Fruit fly (Drosophila melanogaster) whole organism, embryonic: ENCODE measurements around the gene Eato.

Source experiments
- Abd-B ChIP-seq: fragments of 200-800 bp; sonication (Bioruptor generic); optimal IDR thresholded peaks from 2 replicates; lab custom pipeline; 2018; ENCODE audit warnings: missing biosample characterization, mild to moderate bottlenecking, missing genetic modification characterization, moderate library complexity
- Bdp1 ChIP-seq: fragments of 200-800 bp; sonication (Bioruptor generic); optimal IDR thresholded peaks from 3 replicates; lab custom pipeline; 2016; ENCODE audit warnings: missing biosample characterization, missing genetic modification characterization
- CG10147 ChIP-seq: fragments of 200-800 bp; sonication (Bioruptor generic); optimal IDR thresholded peaks from 2 replicates; lab custom pipeline; 2019; ENCODE audit warnings: missing biosample characterization, mild to moderate bottlenecking, missing genetic modification characterization, moderate library complexity
- CG11456 ChIP-seq: fragments of 200-800 bp; sonication (Bioruptor generic); IDR thresholded peaks from 3 replicates; pipeline ENCODE4 v1.3.6; 2022; ENCODE audit warnings: missing biosample characterization, missing genetic modification characterization
- CG14441 ChIP-seq: fragments of 200-800 bp; sonication (Bioruptor generic); IDR thresholded peaks from 2 replicates; pipeline ENCODE4 v1.3.6; 2022; ENCODE audit warnings: missing biosample characterization, missing genetic modification characterization
- CG15269 ChIP-seq: fragments of 200-800 bp; sonication (Bioruptor generic); optimal IDR thresholded peaks from 2 replicates; lab custom pipeline; 2018; ENCODE audit warnings: missing biosample characterization, mild to moderate bottlenecking, missing genetic modification characterization, moderate library complexity
- CG17361 ChIP-seq: fragments of 200-800 bp; sonication (Bioruptor generic); IDR thresholded peaks from 3 replicates; pipeline ENCODE4 v1.3.6; 2022; ENCODE audit warnings: missing biosample characterization, missing genetic modification characterization
- CG18476 ChIP-seq: fragments of 200-800 bp; sonication (Bioruptor generic); optimal IDR thresholded peaks from 2 replicates; lab custom pipeline; 2016; ENCODE audit warnings: missing biosample characterization, mild to moderate bottlenecking, missing genetic modification characterization
- CG18599 ChIP-seq: fragments of 200-800 bp; sonication (Bioruptor generic); optimal IDR thresholded peaks from 3 replicates; lab custom pipeline; 2017; ENCODE audit warnings: missing biosample characterization, missing genetic modification characterization, mild to moderate bottlenecking, moderate library complexity, missing genetic modification reagents
- CG18619 ChIP-seq: fragments of 200-800 bp; sonication (Bioruptor generic); optimal IDR thresholded peaks from 3 replicates; lab custom pipeline; 2017; ENCODE audit warnings: missing biosample characterization, mild to moderate bottlenecking, missing genetic modification characterization
- CG30403 ChIP-seq: fragments of 200-800 bp; sonication (Bioruptor generic); optimal IDR thresholded peaks from 3 replicates; lab custom pipeline; 2016; ENCODE audit warnings: missing biosample characterization, missing genetic modification characterization
- CG32772 ChIP-seq: fragments of 200-800 bp; sonication (Bioruptor generic); IDR thresholded peaks from 2 replicates; pipeline ENCODE4 v1.3.6; 2022; ENCODE audit warnings: missing biosample characterization, missing genetic modification characterization
- CG34224 ChIP-seq: fragments of 200-800 bp; sonication (Bioruptor generic); IDR thresholded peaks from 3 replicates; pipeline ENCODE4 v1.3.6; 2022; ENCODE audit warnings: missing biosample characterization, missing genetic modification characterization; ENCODE audit not compliant: partially characterized antibody
- CG3838 ChIP-seq: fragments of 200-800 bp; sonication (Bioruptor generic); optimal IDR thresholded peaks from 3 replicates; lab custom pipeline; 2016; ENCODE audit warnings: missing biosample characterization, missing genetic modification characterization
- CG4360 ChIP-seq: fragments of 200-800 bp; sonication (Bioruptor generic); IDR thresholded peaks from 2 replicates; pipeline ENCODE4 v1.3.6; 2022; ENCODE audit warnings: missing biosample characterization, missing genetic modification characterization
- CG4617 ChIP-seq: fragments of 200-800 bp; sonication (Bioruptor generic); optimal IDR thresholded peaks from 3 replicates; lab custom pipeline; 2016; ENCODE audit warnings: missing biosample characterization, missing genetic modification characterization, borderline replicate concordance
- CG5245 ChIP-seq: fragments of 200-800 bp; sonication (Bioruptor generic); optimal IDR thresholded peaks from 3 replicates; lab custom pipeline; 2016; ENCODE audit warnings: missing biosample characterization, missing genetic modification characterization
- Chrac-16 ChIP-seq: fragments of 200-800 bp; sonication (Bioruptor generic); optimal IDR thresholded peaks from 3 replicates; lab custom pipeline; 2016; ENCODE audit warnings: missing biosample characterization, missing genetic modification characterization
- Dek ChIP-seq: fragments of 200-800 bp; sonication (Bioruptor generic); optimal IDR thresholded peaks from 3 replicates; lab custom pipeline; 2019; ENCODE audit warnings: missing biosample characterization, mild to moderate bottlenecking, missing genetic modification characterization, moderate library complexity
- Dip2 ChIP-seq: fragments of 200-800 bp; sonication (Bioruptor generic); IDR thresholded peaks from 2 replicates; pipeline ENCODE4 v1.3.6; 2022; ENCODE audit warnings: missing biosample characterization, missing genetic modification characterization
- Drgx ChIP-seq: fragments of 200-800 bp; sonication (Bioruptor generic); IDR thresholded peaks from 2 replicates; pipeline ENCODE4 v1.3.6; 2022; ENCODE audit warnings: missing biosample characterization, missing genetic modification characterization
- E2f1 ChIP-seq: fragments of 200-800 bp; sonication (Bioruptor generic); IDR thresholded peaks from 2 replicates; pipeline ENCODE4 v1.3.6; 2022; ENCODE audit warnings: missing biosample characterization, missing genetic modification characterization
- Fer2 ChIP-seq: fragments of 200-800 bp; sonication (Bioruptor generic); optimal IDR thresholded peaks from 2 replicates; lab custom pipeline; 2018; ENCODE audit warnings: missing biosample characterization, mild to moderate bottlenecking, missing genetic modification characterization, moderate library complexity
- Jarid2 ChIP-seq: fragments of 200-800 bp; sonication (Bioruptor generic); optimal IDR thresholded peaks from 3 replicates; lab custom pipeline; 2017; ENCODE audit warnings: mild to moderate bottlenecking, missing biosample characterization, missing genetic modification reagents, missing genetic modification characterization
- Lim3 ChIP-seq: fragments of 200-800 bp; sonication (Bioruptor generic); IDR thresholded peaks from 2 replicates; pipeline ENCODE4 v1.3.6; 2022; ENCODE audit warnings: missing biosample characterization, missing genetic modification characterization
- MTF-1 ChIP-seq: fragments of 200-800 bp; sonication (Bioruptor generic); optimal IDR thresholded peaks from 2 replicates; lab custom pipeline; 2018; ENCODE audit warnings: missing biosample characterization, mild to moderate bottlenecking, missing genetic modification characterization, borderline replicate concordance
- NFAT ChIP-seq: fragments of 200-800 bp; sonication (Bioruptor generic); IDR thresholded peaks from 2 replicates; pipeline ENCODE4 v1.3.6; 2022; ENCODE audit warnings: missing biosample characterization, missing genetic modification characterization
- Nf-YA ChIP-seq: fragments of 200-800 bp; sonication (Bioruptor generic); IDR thresholded peaks from 2 replicates; pipeline ENCODE4 v1.3.6; 2022; ENCODE audit warnings: missing biosample characterization, missing genetic modification characterization
- Xrp1 ChIP-seq: fragments of 200-800 bp; sonication (Bioruptor generic); IDR thresholded peaks from 2 replicates; pipeline ENCODE4 v1.3.6; 2022; ENCODE audit warnings: missing biosample characterization, missing genetic modification characterization
- abd-A ChIP-seq: fragments of 200-800 bp; sonication (Bioruptor generic); optimal IDR thresholded peaks from 3 replicates; lab custom pipeline; 2019; ENCODE audit warnings: missing biosample characterization, mild to moderate bottlenecking, missing genetic modification characterization, moderate library complexity
- ara ChIP-seq: fragments of 200-800 bp; sonication (Bioruptor generic); IDR thresholded peaks from 2 replicates; pipeline ENCODE4 v1.3.6; 2022; ENCODE audit warnings: missing biosample characterization, missing genetic modification characterization
- cas ChIP-seq: fragments of 200-800 bp; sonication (Bioruptor generic); IDR thresholded peaks from 2 replicates; pipeline ENCODE4 v1.3.6; 2022; ENCODE audit warnings: missing biosample characterization, missing genetic modification characterization
- dmrt11E ChIP-seq: fragments of 200-800 bp; sonication (Bioruptor generic); optimal IDR thresholded peaks from 3 replicates; lab custom pipeline; 2018; ENCODE audit warnings: missing biosample characterization, mild to moderate bottlenecking, missing genetic modification characterization, moderate library complexity
- fu2 ChIP-seq: fragments of 200-800 bp; sonication (Bioruptor generic); optimal IDR thresholded peaks from 2 replicates; lab custom pipeline; 2016; ENCODE audit warnings: missing biosample characterization, missing genetic modification characterization
- hbn ChIP-seq: fragments of 200-800 bp; sonication (Bioruptor generic); IDR thresholded peaks from 2 replicates; pipeline ENCODE4 v1.3.6; 2022; ENCODE audit warnings: missing biosample characterization, missing genetic modification characterization; ENCODE audit not compliant: partially characterized antibody
- her ChIP-seq: fragments of 200-800 bp; sonication (Bioruptor generic); optimal IDR thresholded peaks from 2 replicates; lab custom pipeline; 2016; ENCODE audit warnings: missing biosample characterization, missing genetic modification characterization
- kay ChIP-seq: fragments of 200-800 bp; sonication (Bioruptor generic); optimal IDR thresholded peaks from 2 replicates; lab custom pipeline; 2016; ENCODE audit warnings: missing biosample characterization, missing genetic modification characterization
- lab ChIP-seq: fragments of 200-800 bp; sonication (Bioruptor generic); optimal IDR thresholded peaks from 3 replicates; lab custom pipeline; 2017; ENCODE audit warnings: missing biosample characterization, missing genetic modification characterization, mild to moderate bottlenecking, moderate library complexity, missing genetic modification reagents
- mld ChIP-seq: fragments of 200-800 bp; sonication (Bioruptor generic); IDR thresholded peaks from 3 replicates; pipeline ENCODE4 v1.3.6; 2022; ENCODE audit warnings: missing biosample characterization, missing genetic modification characterization; ENCODE audit not compliant: partially characterized antibody
- oc ChIP-seq: fragments of 200-800 bp; sonication (Bioruptor generic); optimal IDR thresholded peaks from 2 replicates; lab custom pipeline; 2018; ENCODE audit warnings: missing biosample characterization, mild to moderate bottlenecking, missing genetic modification characterization, moderate library complexity
- pzg ChIP-seq: fragments of 200-800 bp; sonication (Bioruptor generic); optimal IDR thresholded peaks from 3 replicates; lab custom pipeline; 2018; ENCODE audit warnings: missing biosample characterization, mild to moderate bottlenecking, missing genetic modification characterization, moderate library complexity
- rib ChIP-seq: fragments of 200-800 bp; sonication (Bioruptor generic); IDR thresholded peaks from 2 replicates; pipeline ENCODE4 v1.3.6; 2022; ENCODE audit warnings: missing biosample characterization, missing genetic modification characterization
- run ChIP-seq: fragments of 200-800 bp; sonication (Bioruptor generic); optimal IDR thresholded peaks from 3 replicates; lab custom pipeline; 2018; ENCODE audit warnings: missing biosample characterization, mild to moderate bottlenecking, missing genetic modification characterization
- slou ChIP-seq: fragments of 200-800 bp; sonication (Bioruptor generic); optimal IDR thresholded peaks from 3 replicates; lab custom pipeline; 2016; ENCODE audit warnings: missing biosample characterization, missing genetic modification characterization
- slp2 ChIP-seq: fragments of 200-800 bp; sonication (Bioruptor generic); optimal IDR thresholded peaks from 2 replicates; lab custom pipeline; 2016; ENCODE audit warnings: missing biosample characterization, missing genetic modification characterization
- sr ChIP-seq: fragments of 200-800 bp; sonication (Bioruptor generic); IDR thresholded peaks from 3 replicates; pipeline ENCODE4 v1.3.6; 2022; ENCODE audit warnings: missing biosample characterization, missing genetic modification characterization
- tin ChIP-seq: fragments of 200-800 bp; sonication (Bioruptor generic); optimal IDR thresholded peaks from 3 replicates; lab custom pipeline; 2016; ENCODE audit warnings: missing biosample characterization, missing genetic modification characterization
- tio ChIP-seq: fragments of 200-800 bp; sonication (Bioruptor generic); optimal IDR thresholded peaks from 2 replicates; lab custom pipeline; 2017; ENCODE audit warnings: missing biosample characterization, missing genetic modification characterization, inconsistent platforms
- tll ChIP-seq, 2 experiments: fragments of 200-800 bp in 1 of 2; fragments of >200 bp in 1 of 2; sonication (Bioruptor generic) in 1 of 2; optimal IDR thresholded peaks; 2 replicates each; lab custom pipeline; 2017 to 2019; ENCODE audit warnings: missing biosample characterization in 2 of 2, missing genetic modification characterization in 2 of 2, mild to moderate bottlenecking in 1 of 2, moderate library complexity in 1 of 2
- tup ChIP-seq: fragments of 200-800 bp; sonication (Bioruptor generic); optimal IDR thresholded peaks from 2 replicates; lab custom pipeline; 2016; ENCODE audit warnings: missing biosample characterization, mild to moderate bottlenecking, missing genetic modification characterization, moderate library complexity
- unc-4 ChIP-seq: fragments of 200-800 bp; sonication (Bioruptor generic); IDR thresholded peaks from 2 replicates; pipeline ENCODE4 v1.3.6; 2022; ENCODE audit warnings: missing biosample characterization, missing genetic modification characterization; ENCODE audit not compliant: partially characterized antibody
- wdn ChIP-seq: fragments of 200-800 bp; sonication (Bioruptor generic); IDR thresholded peaks from 2 replicates; pipeline ENCODE4 v1.3.6; 2022; ENCODE audit warnings: missing biosample characterization, missing genetic modification characterization

Gene Eato

dm6 chr2L:13811323-13811722 is 27.4 kb downstream of the Eato start, which contains the start of the genes Adat1 and CG16865 (continued):
- TF ChIP-seq Abd-B (no peak), Bdp1 (GFP tag; lab: Kevin White, UChicago) (no peak), CG18599 (no peak), CG10147 (no peak), lab (GFP tag; lab: Kevin White, UChicago) (no peak), oc (tag; lab: Kevin White, UChicago) (no peak), CG11456 (no peak), slou (GFP tag; lab: Kevin White, UChicago) (no peak), Dek (no peak), CG32772 (GFP tag; lab: Robert Waterston, UW) (no peak), Lim3 (GFP tag; lab: Robert Waterston, UW) (no peak), rib (GFP tag; lab: Robert Waterston, UW) (no peak), CG18619 (GFP tag; lab: Kevin White, UChicago) (no peak), unc-4 (peak; percentile 62), CG3838 (GFP tag; lab: Kevin White, UChicago) (no peak), NFAT (no peak), CG30403 (GFP tag; lab: Kevin White, UChicago) (no peak), run (tag; lab: Kevin White, UChicago) (no peak), wdn (no peak), CG15269 (no peak), CG5245 (no peak), tin (GFP tag; lab: Kevin White, UChicago) (no peak), tio (no peak), Chrac-16 (GFP tag; lab: Kevin White, UChicago) (no peak), CG4360 (no peak), Dip2 (GFP tag; lab: Robert Waterston, UW) (no peak), tll (GFP tag; optimal IDR thresholded peaks at IDR 0.05; lab: Kevin White, UChicago) (no peak), fu2 (GFP tag; lab: Kevin White, UChicago) (no peak), Jarid2 (no peak), Drgx (GFP tag; lab: Robert Waterston, UW) (no peak), CG14441 (GFP tag; lab: Robert Waterston, UW) (no peak), her (no peak), hbn (peak; percentile 61), kay (GFP tag; lab: Kevin White, UChicago) (no peak), mld (GFP tag; lab: Robert Waterston, UW) (no peak), cas (GFP tag; lab: Robert Waterston, UW) (no peak), MTF-1 (GFP tag; lab: Kevin White, UChicago) (no peak), dmrt11E (tag; lab: Kevin White, UChicago) (no peak), ara (GFP tag; lab: Robert Waterston, UW) (no peak), slp2 (GFP tag; lab: Kevin White, UChicago) (no peak), CG18476 (GFP tag; lab: Kevin White, UChicago) (no peak), E2f1 (GFP tag; lab: Robert Waterston, UW) (no peak), sr (GFP tag; lab: Robert Waterston, UW) (no peak), Nf-YA (GFP tag; lab: Robert Waterston, UW) (no peak), CG17361 (no peak), Xrp1 (GFP tag; lab: Robert Waterston, UW) (no peak), CG34224 (GFP tag; lab: Robert Waterston, UW) (peak; percentile 57), pzg (GFP tag; lab: Kevin White, UChicago) (peak; percentile 67), Fer2 (tag; lab: Kevin White, UChicago) (no peak), CG4617 (GFP tag; lab: Kevin White, UChicago) (peak; percentile 74), tup (no peak), abd-A (no peak)
